Worm (Caenorhabditis elegans): Measurements from ENCODE around the gene Y25C1A.7.

ce11 chrII:3048378-3048777, 22.5 kb downstream of the Y25C1A.7 start, which contains the start of gene sri-28:
- no peak for TF ChIP-seq blmp-1 (tag; optimal IDR thresholded peaks at IDR 0.05)
- no peak for TF ChIP-seq snpc-4 (tag; optimal IDR thresholded peaks at IDR 0.05)
- no peak for TF ChIP-seq ham-2 (GFP tag; optimal IDR thresholded peaks at IDR 0.05)
- TF ChIP-seq unc-120 (tag; optimal IDR thresholded peaks at IDR 0.05; ENCODE audit: poor library complexity, severe bottlenecking), result no peak
- TF ChIP-seq flh-1 (GFP tag; optimal IDR thresholded peaks at IDR 0.05), result no peak
- no peak for TF ChIP-seq elt-3 (tag; optimal IDR thresholded peaks at IDR 0.05)

Measured in whole organism, mixed stage, embryonic.